Worm (Caenorhabditis elegans) whole organism, young adult: Measurements from ENCODE around the gene H01M10.1.
A peak's percentile ranks its signal among the peaks of the same experiment; 100 is the strongest.

Source experiments
- B0019.2 ChIP-seq: fragments of 200-800 bp; sonication (Bioruptor generic); conservative IDR thresholded peaks from 2 replicates; pipeline ENCODE4 v1.3.6; 2022; ENCODE audit warnings: missing genetic modification reagents, missing genetic modification characterization, missing compliant biosample characterization
- B0035.1 ChIP-seq: sonication (generic microtip); optimal IDR thresholded peaks from 2 replicates; lab custom pipeline; 2016; ENCODE audit warnings: missing genetic modification characterization, mild to moderate bottlenecking, missing compliant biosample characterization, missing genotype, missing genetic modification reagents
- C17E4.6 ChIP-seq: fragments of 200-800 bp; sonication (Bioruptor generic); IDR thresholded peaks from 2 replicates; pipeline ENCODE4 v1.3.6; 2022; ENCODE audit warnings: missing genetic modification reagents, missing genetic modification characterization, missing compliant biosample characterization
- F10E7.11 ChIP-seq: sonication (generic microtip); optimal IDR thresholded peaks from 2 replicates; lab custom pipeline; 2017; ENCODE audit warnings: mild to moderate bottlenecking, missing genetic modification characterization, moderate library complexity, missing compliant biosample characterization
- F37B4.10 ChIP-seq: fragments of 200-800 bp; sonication (Bioruptor generic); IDR thresholded peaks from 2 replicates; pipeline ENCODE4 v1.3.6; 2022; ENCODE audit warnings: missing genetic modification characterization, missing compliant biosample characterization
- F52B5.7 ChIP-seq: sonication (generic microtip); optimal IDR thresholded peaks from 2 replicates; lab custom pipeline; 2016; ENCODE audit warnings: mild to moderate bottlenecking, missing genetic modification characterization, missing compliant biosample characterization
- K11D2.4 ChIP-seq: fragments of 200-800 bp; sonication (Bioruptor generic); IDR thresholded peaks from 2 replicates; pipeline ENCODE4 v1.3.6; 2022; ENCODE audit warnings: missing genetic modification reagents, missing genetic modification characterization, missing compliant biosample characterization
- K12H6.12 ChIP-seq: fragments of 200-800 bp; sonication (Bioruptor generic); optimal IDR thresholded peaks from 2 replicates; lab custom pipeline; 2018; ENCODE audit warnings: mild to moderate bottlenecking, missing genetic modification characterization, missing compliant biosample characterization
- Y56A3A.18 ChIP-seq: fragments of 200-800 bp; sonication (Bioruptor generic); IDR thresholded peaks from 2 replicates; pipeline ENCODE4 v1.3.6; 2022; ENCODE audit warnings: missing genetic modification reagents, missing genetic modification characterization, missing compliant biosample characterization
- ama-1 ChIP-seq, 3 experiments: fragments of 150-350 bp in 1 of 3; sonication (generic microtip) in 2 of 3; optimal IDR thresholded peaks; 2 replicates each; lab custom pipeline; 2014 to 2018; ENCODE audit warnings: missing biosample characterization in 2 of 3, missing genetic modification characterization in 2 of 3, missing genetic modification reagents in 2 of 3
- aptf-2 ChIP-seq: fragments of 200-800 bp; sonication (Bioruptor generic); conservative IDR thresholded peaks from 2 replicates; pipeline ENCODE4 v1.3.6; 2022; ENCODE audit warnings: missing genetic modification reagents, missing genetic modification characterization, missing compliant biosample characterization
- attf-3 ChIP-seq: fragments of 200-800 bp; sonication (Bioruptor generic); conservative IDR thresholded peaks from 2 replicates; pipeline ENCODE4 v1.3.6; 2022; ENCODE audit warnings: missing genetic modification reagents, missing genetic modification characterization, missing compliant biosample characterization
- ccch-3 ChIP-seq: fragments of 200-800 bp; sonication (Bioruptor generic); optimal IDR thresholded peaks from 2 replicates; lab custom pipeline; 2018; ENCODE audit warnings: mild to moderate bottlenecking, missing genetic modification characterization, missing compliant biosample characterization
- ceh-100 ChIP-seq: fragments of 200-800 bp; sonication (Bioruptor generic); IDR thresholded peaks from 2 replicates; pipeline ENCODE4 v1.3.6; 2022; ENCODE audit warnings: missing genetic modification reagents, missing genetic modification characterization, missing compliant biosample characterization
- ceh-27 ChIP-seq: fragments of 200-800 bp; sonication (Bioruptor generic); optimal IDR thresholded peaks from 2 replicates; lab custom pipeline; 2018; ENCODE audit warnings: mild to moderate bottlenecking, missing genetic modification characterization, moderate library complexity, missing compliant biosample characterization
- ceh-40 ChIP-seq: fragments of 200-800 bp; sonication (Bioruptor generic); IDR thresholded peaks from 2 replicates; pipeline ENCODE4 v1.3.6; 2022; ENCODE audit warnings: missing genetic modification characterization, missing compliant biosample characterization
- die-1 ChIP-seq: sonication (generic microtip); optimal IDR thresholded peaks from 2 replicates; lab custom pipeline; 2016; ENCODE audit warnings: missing genotype, mild to moderate bottlenecking, missing genetic modification characterization, missing compliant biosample characterization
- egrh-3 ChIP-seq: fragments of 200-800 bp; sonication (Bioruptor generic); IDR thresholded peaks from 2 replicates; pipeline ENCODE4 v1.3.6; 2022; ENCODE audit warnings: missing genetic modification reagents, missing genetic modification characterization, missing compliant biosample characterization
- ekl-4 ChIP-seq: fragments of 200-800 bp; sonication (Bioruptor generic); IDR thresholded peaks from 2 replicates; pipeline ENCODE4 v1.3.6; 2022; ENCODE audit warnings: missing genetic modification reagents, missing genetic modification characterization, missing compliant biosample characterization
- fkh-3 ChIP-seq: sonication (generic microtip); optimal IDR thresholded peaks from 2 replicates; lab custom pipeline; 2016; ENCODE audit warnings: mild to moderate bottlenecking, missing genetic modification characterization, missing compliant biosample characterization
- him-1 ChIP-seq: sonication (generic microtip); optimal IDR thresholded peaks from 2 replicates; lab custom pipeline; 2016; ENCODE audit warnings: missing genotype, missing genetic modification reagents, missing genetic modification characterization, missing compliant biosample characterization
- hlh-26 ChIP-seq: fragments of 200-800 bp; sonication (Bioruptor generic); conservative IDR thresholded peaks from 2 replicates; pipeline ENCODE4 v1.3.6; 2022; ENCODE audit warnings: missing genetic modification reagents, missing genetic modification characterization, missing compliant biosample characterization
- hmg-20 ChIP-seq: fragments of 200-800 bp; sonication (Bioruptor generic); IDR thresholded peaks from 2 replicates; pipeline ENCODE4 v1.3.6; 2022; ENCODE audit warnings: missing genetic modification reagents, missing genetic modification characterization, missing compliant biosample characterization
- let-607 ChIP-seq, 2 experiments: fragments of 200-800 bp in 1 of 2; sonication (Bioruptor generic) in 1 of 2; sonication (generic microtip) in 1 of 2; optimal IDR thresholded peaks; 2 replicates each; lab custom pipeline; 2016 to 2018; ENCODE audit warnings: mild to moderate bottlenecking in 2 of 2, missing compliant biosample characterization in 2 of 2, missing genetic modification characterization in 2 of 2, moderate library complexity in 2 of 2, missing genotype in 1 of 2
- lin-26 ChIP-seq: fragments of 200-800 bp; sonication (Bioruptor generic); IDR thresholded peaks from 2 replicates; pipeline ENCODE4 v1.3.6; 2022; ENCODE audit warnings: missing genetic modification reagents, missing genetic modification characterization, missing compliant biosample characterization
- lin-40 ChIP-seq: sonication (generic microtip); optimal IDR thresholded peaks from 2 replicates; lab custom pipeline; 2016; ENCODE audit warnings: missing genetic modification characterization, mild to moderate bottlenecking, missing compliant biosample characterization, missing genotype, missing genetic modification reagents
- lir-1 ChIP-seq: fragments of 200-800 bp; sonication (Bioruptor generic); conservative IDR thresholded peaks from 2 replicates; pipeline ENCODE4 v1.3.6; 2022; ENCODE audit warnings: missing genetic modification reagents, missing genetic modification characterization, missing compliant biosample characterization
- lsl-1 ChIP-seq: fragments of 200-800 bp; sonication (Bioruptor generic); optimal IDR thresholded peaks from 2 replicates; lab custom pipeline; 2018; ENCODE audit warnings: mild to moderate bottlenecking, missing genetic modification characterization, moderate library complexity, missing compliant biosample characterization
- lsy-27 ChIP-seq: sonication (generic microtip); optimal IDR thresholded peaks from 2 replicates; lab custom pipeline; 2017; ENCODE audit warnings: missing genetic modification characterization, mild to moderate bottlenecking, missing compliant biosample characterization, antibody characterized with exemption, missing genotype, borderline replicate concordance; ENCODE audit not compliant: insufficient read depth
- mcd-1 ChIP-seq: fragments of 200-800 bp; sonication (Bioruptor generic); IDR thresholded peaks from 2 replicates; pipeline ENCODE4 v1.3.6; 2022; ENCODE audit warnings: missing genetic modification reagents, missing genetic modification characterization, missing compliant biosample characterization
- nfya-2 ChIP-seq: fragments of 200-800 bp; sonication (Bioruptor generic); IDR thresholded peaks from 2 replicates; pipeline ENCODE4 v1.3.6; 2022; ENCODE audit warnings: missing genetic modification reagents, missing genetic modification characterization, missing compliant biosample characterization
- nfyb-1 ChIP-seq: fragments of 200-800 bp; sonication (Bioruptor generic); IDR thresholded peaks from 2 replicates; pipeline ENCODE4 v1.3.6; 2022; ENCODE audit warnings: missing genetic modification reagents, missing genetic modification characterization, missing compliant biosample characterization
- nhr-120 ChIP-seq: fragments of 200-800 bp; sonication (Bioruptor generic); IDR thresholded peaks from 2 replicates; pipeline ENCODE4 v1.3.6; 2022; ENCODE audit warnings: missing genetic modification characterization, missing compliant biosample characterization
- nhr-179 ChIP-seq: sonication (generic microtip); optimal IDR thresholded peaks from 2 replicates; lab custom pipeline; 2016; ENCODE audit warnings: mild to moderate bottlenecking, missing genetic modification characterization, missing compliant biosample characterization
- nhr-80 ChIP-seq: sonication (generic microtip); optimal IDR thresholded peaks from 2 replicates; lab custom pipeline; 2016; ENCODE audit warnings: missing genetic modification characterization, missing compliant biosample characterization
- nhr-90 ChIP-seq: sonication (generic microtip); optimal IDR thresholded peaks from 2 replicates; lab custom pipeline; 2016; ENCODE audit warnings: missing genotype, mild to moderate bottlenecking, missing genetic modification characterization, missing compliant biosample characterization
- pbrm-1 ChIP-seq: fragments of 200-800 bp; sonication (Bioruptor generic); IDR thresholded peaks from 2 replicates; pipeline ENCODE4 v1.3.6; 2022; ENCODE audit warnings: missing genetic modification reagents, missing genetic modification characterization, missing compliant biosample characterization
- pha-4 ChIP-seq: fragments of 150-350 bp; sonication (generic microtip); optimal IDR thresholded peaks from 2 replicates; lab custom pipeline; 2014; ENCODE audit warnings: missing biosample characterization, missing genetic modification reagents, missing genetic modification characterization
- rec-8 ChIP-seq, 2 experiments: sonication (generic microtip); optimal IDR thresholded peaks; 2 replicates each; lab custom pipeline; 2016; ENCODE audit warnings: mild to moderate bottlenecking in 2 of 2, missing genetic modification characterization in 2 of 2, missing genetic modification reagents in 2 of 2, missing genotype in 2 of 2, missing biosample characterization in 1 of 2, missing compliant biosample characterization in 1 of 2, moderate library complexity in 1 of 2
- rpc-1 ChIP-seq, 2 experiments: fragments of 150-350 bp in 1 of 2; sonication (generic microtip) in 1 of 2; optimal IDR thresholded peaks; 2 replicates each; lab custom pipeline; 2014 to 2018; ENCODE audit warnings: missing biosample characterization in 1 of 2, missing genetic modification characterization in 1 of 2, missing genetic modification reagents in 1 of 2, missing genotype in 1 of 2
- snpc-4 ChIP-seq, 5 experiments: fragments of 150-350 bp in 1 of 5; sonication (generic microtip) in 4 of 5; optimal IDR thresholded peaks; 2 replicates each; lab custom pipeline; 2014 to 2018; ENCODE audit warnings: missing genetic modification characterization in 5 of 5, missing biosample characterization in 3 of 5, antibody characterized with exemption in 2 of 5, mild to moderate bottlenecking in 2 of 5, missing compliant biosample characterization in 2 of 5, missing genotype in 2 of 5, moderate library complexity in 2 of 5, missing genetic modification reagents in 1 of 5
- ztf-18 ChIP-seq: sonication (generic microtip); optimal IDR thresholded peaks from 2 replicates; lab custom pipeline; 2016; ENCODE audit warnings: missing genotype, mild to moderate bottlenecking, missing genetic modification characterization, missing compliant biosample characterization
- ztf-22 ChIP-seq: fragments of 200-800 bp; sonication (Bioruptor generic); optimal IDR thresholded peaks from 2 replicates; lab custom pipeline; 2018; ENCODE audit warnings: mild to moderate bottlenecking, missing genetic modification characterization, moderate library complexity, missing compliant biosample characterization
- ztf-25 ChIP-seq: fragments of 200-800 bp; sonication (Bioruptor generic); IDR thresholded peaks from 2 replicates; pipeline ENCODE4 v1.3.6; 2022; ENCODE audit warnings: missing genetic modification reagents, missing genetic modification characterization, missing compliant biosample characterization
- ztf-26 ChIP-seq: sonication (generic microtip); optimal IDR thresholded peaks from 2 replicates; lab custom pipeline; 2017; ENCODE audit warnings: missing genetic modification characterization, missing compliant biosample characterization
- ztf-6 ChIP-seq: fragments of 200-800 bp; sonication (Bioruptor generic); IDR thresholded peaks from 2 replicates; pipeline ENCODE4 v1.3.6; 2022; ENCODE audit warnings: missing genetic modification reagents, missing genetic modification characterization, missing compliant biosample characterization

Gene H01M10.1

ce11 chrX:2553433-2553860 is 26.9 kb downstream of the H01M10.1 start (continued):
- TF ChIP-seq pha-4 (no peak), F10E7.11 (no peak), nfya-2 (GFP tag; lab: Robert Waterston, UW) (no peak), lir-1 (GFP tag; lab: Robert Waterston, UW) (peak; percentile 54; the same call in 1 of the 2 replicates), ekl-4 (peak; percentile 77), lin-40 (tag; lab: Kevin White, UChicago) (peak; percentile 82), ccch-3 (GFP tag; lab: Kevin White, UChicago) (peak; percentile 29), ztf-22 (GFP tag; lab: Kevin White, UChicago) (no peak), hlh-26 (GFP tag; lab: Robert Waterston, UW) (no peak), snpc-4 (GFP tag; optimal IDR thresholded peaks at IDR 0.05; lab: Kevin White, UChicago) (peak; percentile 44), snpc-4 (tag; optimal IDR thresholded peaks at IDR 0.05; lab: Kevin White, UChicago) (peak; percentile 56 to 82 (median 69)), nhr-80 (peak; percentile 45), nhr-90 (tag; lab: Kevin White, UChicago) (peak; percentile 90), C17E4.6 (GFP tag; lab: Robert Waterston, UW) (no peak), lsl-1 (GFP tag; lab: Kevin White, UChicago) (no peak), aptf-2 (GFP tag; lab: Robert Waterston, UW) (no peak), ceh-27 (GFP tag; lab: Kevin White, UChicago) (peak; percentile 64), fkh-3 (tag; lab: Kevin White, UChicago) (peak; percentile 25), nfyb-1 (GFP tag; lab: Robert Waterston, UW) (no peak), die-1 (tag; lab: Kevin White, UChicago) (peak; percentile 94), ztf-26 (tag; lab: Kevin White, UChicago) (peak; percentile 34), ztf-6 (GFP tag; lab: Robert Waterston, UW) (no peak), K11D2.4 (peak; percentile 55), him-1 (tag; lab: Kevin White, UChicago) (peak; percentile 77), B0019.2 (GFP tag; lab: Robert Waterston, UW) (no peak), lsy-27 (tag; lab: Kevin White, UChicago) (no peak), rec-8 (tag; optimal IDR thresholded peaks at IDR 0.05; lab: Kevin White, UChicago) (peak; percentile 80 to 85), pbrm-1 (peak; percentile 82), ceh-100 (GFP tag; lab: Robert Waterston, UW) (no peak), mcd-1 (GFP tag; lab: Robert Waterston, UW) (0 out of 2 replicates have a peak, but pooled peaks have one; percentile 46), lin-26 (GFP tag; lab: Robert Waterston, UW) (peak; percentile 93), K12H6.12 (tag; lab: Kevin White, UChicago) (peak; percentile 66), egrh-3 (GFP tag; lab: Robert Waterston, UW) (peak; percentile 52; the same call in 1 of the 2 replicates), F52B5.7 (tag; lab: Kevin White, UChicago) (peak; percentile 54), nhr-120 (GFP tag; lab: Robert Waterston, UW) (0 out of 2 replicates have a peak, but pooled peaks have one; percentile 52), ztf-25 (GFP tag; lab: Robert Waterston, UW) (peak; percentile 77; the same call in 1 of the 2 replicates), hmg-20 (GFP tag; lab: Robert Waterston, UW) (0 out of 2 replicates have a peak, but pooled peaks have one; percentile 26), ama-1 (optimal IDR thresholded peaks at IDR 0.05; lab: Kevin White, UChicago) (no peak), ama-1 (GFP tag; optimal IDR thresholded peaks at IDR 0.05; lab: Kevin White, UChicago) (peak; percentile 80 to 82), Y56A3A.18 (GFP tag; lab: Robert Waterston, UW) (0 out of 2 replicates have a peak, but pooled peaks have one; percentile 50), nhr-179 (peak; percentile 59), attf-3 (GFP tag; lab: Robert Waterston, UW) (no peak), B0035.1 (tag; lab: Kevin White, UChicago) (peak; percentile 76), let-607 (tag; optimal IDR thresholded peaks at IDR 0.05; lab: Kevin White, UChicago) (peak in 1 of 2 experiments; percentile 74), rpc-1 (optimal IDR thresholded peaks at IDR 0.05; lab: Kevin White, UChicago) (peak; percentile 93), rpc-1 (tag; optimal IDR thresholded peaks at IDR 0.05; lab: Kevin White, UChicago) (peak; percentile 93), ceh-40 (GFP tag; lab: Robert Waterston, UW) (peak; percentile 85), ztf-18 (peak; percentile 79), F37B4.10 (GFP tag; lab: Robert Waterston, UW) (no peak)
